Fruit fly (Drosophila melanogaster) whole organism: Measurements from ENCODE around the gene Spt3.

ENCODE experiments used
- CG8478 ChIP-seq: fragments of >200 bp; optimal IDR thresholded peaks from 2 replicates; lab custom pipeline; 2018; ENCODE audit warnings: inconsistent platforms
- EcR ChIP-seq, 2 experiments: fragments of >200 bp; optimal IDR thresholded peaks; 2 replicates each; lab custom pipeline; 2017; ENCODE audit warnings: missing biosample characterization in 2 of 2, missing genetic modification characterization in 2 of 2, missing genetic modification reagents in 2 of 2
- pan ChIP-seq: fragments of >200 bp; optimal IDR thresholded peaks from 2 replicates; lab custom pipeline; 2017
- psq ChIP-seq: fragments of >200 bp; optimal IDR thresholded peaks from 2 replicates; lab custom pipeline; 2017
- usp ChIP-seq: fragments of >200 bp; optimal IDR thresholded peaks from 2 replicates; lab custom pipeline; 2017; ENCODE audit warnings: missing biosample characterization, missing genetic modification characterization, mixed read lengths

DNA sequence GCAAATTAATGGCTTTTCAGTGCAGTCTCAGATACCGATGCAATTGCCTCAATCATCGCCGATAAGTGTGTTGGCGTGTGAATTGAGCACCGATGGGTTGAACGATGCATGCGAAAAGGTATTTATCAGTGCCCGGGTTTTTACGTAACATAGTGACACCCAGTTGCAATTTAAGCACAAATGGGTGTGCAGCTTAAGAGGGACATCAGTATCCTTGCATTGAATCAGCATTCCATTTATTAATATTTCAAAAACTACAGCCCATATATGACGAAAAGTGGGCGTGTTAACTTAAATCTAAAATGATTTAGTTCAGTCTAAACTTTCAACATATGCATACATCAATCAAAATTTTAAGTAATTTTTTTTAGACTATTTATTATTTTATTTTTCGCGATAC lies 15.9 kb downstream of the Spt3 start, which contains the start of gene ssp5:
- TF ChIP-seq psq (lab: Kevin White, UChicago), result no peak
- TF ChIP-seq CG8478 (lab: Kevin White, UChicago), result no peak
- no peak for TF ChIP-seq usp (GFP tag; lab: Kevin White, UChicago)
- no peak for TF ChIP-seq pan (lab: Kevin White, UChicago)
- no peak for TF ChIP-seq EcR (GFP tag; optimal IDR thresholded peaks at IDR 0.05; lab: Kevin White, UChicago)
